Worm (Caenorhabditis elegans) whole organism, L4 larva: ENCODE results near the gene F31E8.5.

Source experiments
- F10B5.3 ChIP-seq: sonication (generic microtip); optimal IDR thresholded peaks from 2 replicates; lab custom pipeline; 2016; ENCODE audit warnings: mild to moderate bottlenecking, missing genetic modification characterization, missing compliant biosample characterization
- T26A8.4 ChIP-seq: fragments of 200-800 bp; sonication (Bioruptor generic); IDR thresholded peaks from 2 replicates; pipeline ENCODE4 v1.3.6; 2022; ENCODE audit warnings: missing genetic modification characterization, missing compliant biosample characterization
- aha-1 ChIP-seq: fragments of 150-350 bp; peaks from one replicate; lab custom pipeline; 2014; ENCODE audit warnings: missing biosample characterization, missing genetic modification characterization
- ceh-28 ChIP-seq: fragments of 150-350 bp; optimal IDR thresholded peaks from 2 replicates; lab custom pipeline; 2014; ENCODE audit warnings: missing biosample characterization, missing genetic modification reagents, missing genetic modification characterization
- ceh-82 ChIP-seq: sonication (generic microtip); optimal IDR thresholded peaks from 2 replicates; lab custom pipeline; 2017; ENCODE audit warnings: missing biosample characterization, missing genetic modification characterization
- ces-1 ChIP-seq: fragments of 150-350 bp; sonication (generic microtip); optimal IDR thresholded peaks from 4 replicates; lab custom pipeline; 2014; ENCODE audit warnings: missing biosample characterization, missing genetic modification reagents, missing genetic modification characterization
- daf-12 ChIP-seq: fragments of 150-350 bp; optimal IDR thresholded peaks from 2 replicates; lab custom pipeline; 2014; ENCODE audit warnings: missing biosample characterization, missing genetic modification reagents, missing genetic modification characterization
- dmd-6 ChIP-seq: fragments of 200-800 bp; sonication (Bioruptor generic); IDR thresholded peaks from 2 replicates; pipeline ENCODE4 v1.3.6; 2022; ENCODE audit warnings: missing genetic modification reagents, missing genetic modification characterization, missing compliant biosample characterization
- dmd-8 ChIP-seq: fragments of 200-800 bp; sonication (Bioruptor generic); IDR thresholded peaks from 2 replicates; pipeline ENCODE4 v1.3.6; 2022; ENCODE audit warnings: missing genetic modification characterization, missing compliant biosample characterization
- dmd-9 ChIP-seq: fragments of 200-800 bp; sonication (Bioruptor generic); IDR thresholded peaks from 2 replicates; pipeline ENCODE4 v1.3.6; 2022; ENCODE audit warnings: missing genetic modification reagents, missing genetic modification characterization, missing compliant biosample characterization
- duxl-1 ChIP-seq: sonication (generic microtip); optimal IDR thresholded peaks from 2 replicates; lab custom pipeline; 2016; ENCODE audit warnings: mild to moderate bottlenecking, missing genetic modification characterization, moderate library complexity, missing compliant biosample characterization; ENCODE audit not compliant: poor library complexity
- dve-1 ChIP-seq: sonication (generic microtip); optimal IDR thresholded peaks from 2 replicates; lab custom pipeline; 2017; ENCODE audit warnings: antibody characterized with exemption, mild to moderate bottlenecking, missing genetic modification characterization, missing compliant biosample characterization; ENCODE audit not compliant: insufficient read depth
- egl-43 ChIP-seq: fragments of 200-800 bp; sonication (Bioruptor generic); IDR thresholded peaks from 2 replicates; pipeline ENCODE4 v1.3.6; 2022; ENCODE audit warnings: missing genetic modification reagents, missing genetic modification characterization, missing compliant biosample characterization
- hlh-11 ChIP-seq: fragments of 200-800 bp; sonication (Bioruptor generic); optimal IDR thresholded peaks from 2 replicates; lab custom pipeline; 2018; ENCODE audit warnings: mild to moderate bottlenecking, missing genetic modification characterization, missing compliant biosample characterization
- hlh-30 ChIP-seq: sonication (generic microtip); optimal IDR thresholded peaks from 2 replicates; lab custom pipeline; 2017; ENCODE audit warnings: antibody characterized with exemption, mild to moderate bottlenecking, missing genetic modification characterization, missing compliant biosample characterization; ENCODE audit not compliant: insufficient read depth
- hmg-1.1 ChIP-seq: fragments of 200-800 bp; sonication (Bioruptor generic); IDR thresholded peaks from 2 replicates; pipeline ENCODE4 v1.3.6; 2022; ENCODE audit warnings: missing genetic modification reagents, missing genetic modification characterization, missing compliant biosample characterization
- lim-7 ChIP-seq: fragments of 200-800 bp; sonication (Bioruptor generic); IDR thresholded peaks from 2 replicates; pipeline ENCODE4 v1.3.6; 2022; ENCODE audit warnings: missing genetic modification characterization, missing compliant biosample characterization
- lsy-2 ChIP-seq, 2 experiments: fragments of 150-350 bp in 1 of 2; sonication (generic microtip) in 1 of 2; optimal IDR thresholded peaks; 2 replicates each; lab custom pipeline; 2014 to 2017; ENCODE audit warnings: missing biosample characterization in 2 of 2, missing genetic modification characterization in 2 of 2
- mes-2 ChIP-seq: sonication (generic microtip); optimal IDR thresholded peaks from 2 replicates; lab custom pipeline; 2016; ENCODE audit warnings: missing genotype, mild to moderate bottlenecking, missing genetic modification characterization, missing compliant biosample characterization; ENCODE audit not compliant: poor library complexity, severe bottlenecking
- nhr-11 ChIP-seq: fragments of 150-350 bp; optimal IDR thresholded peaks from 2 replicates; lab custom pipeline; 2014; ENCODE audit warnings: missing biosample characterization, missing genetic modification characterization
- nhr-111 ChIP-seq: fragments of 200-800 bp; sonication (Bioruptor generic); optimal IDR thresholded peaks from 2 replicates; lab custom pipeline; 2018; ENCODE audit warnings: mild to moderate bottlenecking, missing genetic modification characterization, missing compliant biosample characterization
- nhr-28 ChIP-seq: fragments of 150-350 bp; optimal IDR thresholded peaks from 2 replicates; lab custom pipeline; 2014; ENCODE audit warnings: missing biosample characterization, missing genetic modification characterization
- nhr-41 ChIP-seq: fragments of 200-800 bp; sonication (Bioruptor generic); IDR thresholded peaks from 2 replicates; pipeline ENCODE4 v1.3.6; 2022; ENCODE audit warnings: missing genetic modification reagents, missing genetic modification characterization, missing compliant biosample characterization
- nhr-6 ChIP-seq: fragments of 150-350 bp; optimal IDR thresholded peaks from 2 replicates; lab custom pipeline; 2014; ENCODE audit warnings: missing biosample characterization, missing genetic modification characterization
- nhr-77 ChIP-seq: fragments of 150-350 bp; optimal IDR thresholded peaks from 2 replicates; lab custom pipeline; 2014; ENCODE audit warnings: missing biosample characterization, missing genetic modification characterization
- php-3 ChIP-seq: fragments of 200-800 bp; sonication (Bioruptor generic); IDR thresholded peaks from 2 replicates; pipeline ENCODE4 v1.3.6; 2022; ENCODE audit warnings: missing genetic modification reagents, missing genetic modification characterization, missing compliant biosample characterization
- rbr-2 ChIP-seq: sonication (generic microtip); optimal IDR thresholded peaks from 2 replicates; lab custom pipeline; 2016; ENCODE audit warnings: missing genotype, missing genetic modification characterization, missing compliant biosample characterization
- set-16 ChIP-seq: fragments of 200-800 bp; sonication (Bioruptor generic); IDR thresholded peaks from 2 replicates; pipeline ENCODE4 v1.3.6; 2022; ENCODE audit warnings: missing genetic modification reagents, missing genetic modification characterization, missing compliant biosample characterization
- tra-1 ChIP-seq: fragments of 200-800 bp; sonication (Bioruptor generic); IDR thresholded peaks from 2 replicates; pipeline ENCODE4 v1.3.6; 2022; ENCODE audit warnings: missing genetic modification reagents, missing genetic modification characterization, missing compliant biosample characterization
- unc-62 ChIP-seq, 3 experiments: fragments of 150-350 bp in 1 of 3; sonication (generic microtip); optimal IDR thresholded peaks in 2 of 3; peaks in 1 of 3; 1 replicate in 1 of 3; 2 replicates in 2 of 3; lab custom pipeline; 2014 to 2017; ENCODE audit warnings: missing biosample characterization in 3 of 3, missing genetic modification characterization in 3 of 3, missing genetic modification reagents in 3 of 3, missing genotype in 1 of 3
- zip-11 ChIP-seq: fragments of 200-800 bp; sonication (Bioruptor generic); IDR thresholded peaks from 2 replicates; pipeline ENCODE4 v1.3.6; 2022; ENCODE audit warnings: missing genetic modification characterization, missing compliant biosample characterization
- zip-2 ChIP-seq: fragments of 150-350 bp; optimal IDR thresholded peaks from 2 replicates; lab custom pipeline; 2014; ENCODE audit warnings: missing biosample characterization, missing genetic modification characterization

Gene F31E8.5

ce11 chrII:6844227-6845005, 37.4 kb upstream of the F31E8.5 start:
- TF ChIP-seq nhr-111 (no peak), daf-12 (tag; lab: Kevin White, UChicago) (no peak), dve-1 (tag; lab: Kevin White, UChicago) (peak; percentile 36), unc-62 (GFP tag; optimal IDR thresholded peaks at IDR 0.05 in 1 of 2; lab: Kevin White, UChicago) (peak in 1 of 2 experiments; percentile 84), unc-62 (tag; optimal IDR thresholded peaks at IDR 0.05; lab: Kevin White, UChicago) (no peak), lim-7 (GFP tag; lab: Robert Waterston, UW) (no peak), duxl-1 (tag; lab: Kevin White, UChicago) (no peak), hlh-30 (tag; lab: Kevin White, UChicago) (peak; percentile 47), zip-11 (GFP tag; lab: Robert Waterston, UW) (no peak), ces-1 (GFP tag; lab: Kevin White, UChicago) (peak; percentile 42), ceh-28 (tag; lab: Kevin White, UChicago) (peak; percentile 48), T26A8.4 (GFP tag; lab: Robert Waterston, UW) (no peak), lsy-2 (tag; optimal IDR thresholded peaks at IDR 0.05; lab: Kevin White, UChicago) (peak in 1 of 2 experiments; percentile 18), aha-1 (tag; lab: Kevin White, UChicago) (peak; percentile 12), mes-2 (tag; lab: Kevin White, UChicago) (peak; percentile 45)

ce11 chrII:6843680-6844079, 36.6 kb upstream of the F31E8.5 start:
- TF ChIP-seq hlh-11 (tag; lab: Kevin White, UChicago), result peak; percentile 26
- peak; percentile 29; the same call in 1 of the 2 replicates for TF ChIP-seq hmg-1.1 (GFP tag; lab: Robert Waterston, UW)
- no peak for TF ChIP-seq nhr-77 (tag; lab: Kevin White, UChicago)
- no peak for TF ChIP-seq zip-2 (tag; lab: Kevin White, UChicago)
- TF ChIP-seq ces-1 (GFP tag; lab: Kevin White, UChicago), result no peak
- TF ChIP-seq egl-43 (GFP tag; lab: Robert Waterston, UW), result 0 out of 2 replicates have a peak, but pooled peaks have one; percentile 7
- TF ChIP-seq nhr-28, result no peak
- peak; percentile 38 for TF ChIP-seq rbr-2 (tag; lab: Kevin White, UChicago)
- no peak for TF ChIP-seq daf-12 (tag; lab: Kevin White, UChicago)
- no peak for TF ChIP-seq F10B5.3
- 0 out of 2 replicates have a peak, but pooled peaks have one; percentile 8 for TF ChIP-seq php-3 (GFP tag; lab: Robert Waterston, UW)
- TF ChIP-seq nhr-6 (tag; lab: Kevin White, UChicago), result no peak
- no peak for TF ChIP-seq dmd-9 (GFP tag; lab: Robert Waterston, UW)
- 0 out of 2 replicates have a peak, but pooled peaks have one; percentile 37 for TF ChIP-seq tra-1
- TF ChIP-seq set-16 (GFP tag; lab: Robert Waterston, UW), result peak; percentile 48
- TF ChIP-seq dmd-8 (GFP tag; lab: Robert Waterston, UW), result 0 out of 2 replicates have a peak, but pooled peaks have one; percentile 23
- peak; percentile 47 for TF ChIP-seq mes-2 (tag; lab: Kevin White, UChicago)
- TF ChIP-seq dmd-6 (GFP tag; lab: Robert Waterston, UW), result peak; percentile 50; the same call in 1 of the 2 replicates
- peak in 1 of 2 experiments; percentile 76 for TF ChIP-seq unc-62 (GFP tag; optimal IDR thresholded peaks at IDR 0.05 in 1 of 2; lab: Kevin White, UChicago)
- no peak for TF ChIP-seq unc-62 (tag; optimal IDR thresholded peaks at IDR 0.05; lab: Kevin White, UChicago)
- no peak for TF ChIP-seq zip-11 (GFP tag; lab: Robert Waterston, UW)
- peak; percentile 10; the same call in 1 of the 2 replicates for TF ChIP-seq nhr-41 (GFP tag; lab: Robert Waterston, UW)
- no peak for TF ChIP-seq ceh-82 (tag; lab: Kevin White, UChicago)

- no peak for TF ChIP-seq T26A8.4 (GFP tag; lab: Robert Waterston, UW)
- TF ChIP-seq nhr-11 (tag; lab: Kevin White, UChicago), result peak; percentile 8
- TF ChIP-seq, all 104 proteins: peak for 1
These were observed 36.1 kb upstream of the F31E8.5 start for ce11 chrII:6843211-6843610.
